Worm (Caenorhabditis elegans) whole organism, late embryonic: ENCODE data around the gene ZK354.7.

ENCODE experiments used
- ama-1 ChIP-seq: fragments of 150-350 bp; optimal IDR thresholded peaks from 2 replicates; lab custom pipeline; 2014
- pqm-1 ChIP-seq: sonication (generic microtip); optimal IDR thresholded peaks from 2 replicates; lab custom pipeline; 2016; ENCODE audit warnings: missing genetic modification characterization, missing compliant biosample characterization
- zip-5 ChIP-seq: sonication (generic microtip); optimal IDR thresholded peaks from 2 replicates; lab custom pipeline; 2016; ENCODE audit warnings: missing genetic modification characterization, missing compliant biosample characterization

DNA sequence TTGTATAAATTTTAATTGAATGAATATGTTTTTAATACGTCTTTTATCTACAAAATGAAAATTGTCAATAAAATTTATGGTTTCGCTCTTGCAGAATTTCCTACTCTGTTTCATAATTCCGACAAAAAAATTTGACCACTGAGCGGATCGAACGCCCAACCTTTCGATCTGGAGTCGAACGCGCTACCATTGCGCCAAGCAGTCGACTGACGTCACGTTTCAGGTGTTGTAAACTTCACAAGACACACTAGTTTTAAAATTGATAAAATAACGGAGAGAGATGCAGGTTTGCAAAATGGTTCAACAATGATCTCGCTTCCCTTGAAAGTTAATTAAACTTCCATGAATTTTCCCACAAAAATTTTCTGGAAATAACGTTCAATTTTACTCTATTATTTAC, 41.2 kb upstream of the ZK354.7 start:
- no peak for TF ChIP-seq pqm-1 (tag; lab: Kevin White, UChicago)
- no peak for TF ChIP-seq zip-5 (tag; lab: Kevin White, UChicago)
- TF ChIP-seq ama-1 (lab: Kevin White, UChicago), result no peak
